Worm (Caenorhabditis elegans): ENCODE data around the gene C04B4.5.
"Not testable (repeated sequence)": the region's sequence is repeated elsewhere in the genome, so short reads cannot be mapped to it uniquely, and the experiment has no call there.

Gene C04B4.5

DNA sequence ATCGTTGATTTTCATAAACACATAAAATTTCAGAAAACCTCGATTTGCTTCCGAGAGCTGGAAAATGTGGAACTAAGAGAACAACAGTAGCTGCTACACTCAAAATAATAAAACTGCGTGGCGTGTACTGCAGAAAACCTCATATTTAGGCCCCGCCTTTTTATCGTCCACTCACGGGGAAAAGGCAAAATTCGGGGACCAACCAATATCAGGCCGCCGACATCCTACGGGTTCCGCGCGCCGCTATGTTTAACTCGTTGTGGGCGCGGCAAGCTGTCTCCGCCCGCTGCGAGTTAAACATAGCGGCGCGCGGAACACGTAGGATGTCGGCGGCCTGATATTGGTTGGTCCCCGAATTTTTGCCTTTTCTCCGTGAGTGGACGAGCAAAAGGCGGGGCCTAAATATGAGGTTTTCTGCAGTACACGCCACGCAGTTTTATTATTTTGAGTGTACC is 19.9 kb upstream of the C04B4.5 start, which contains the start of gene F17A2.16:
Gene F17A2.16 (plus strand): TSS at position 405 of the 455 bp plus-strand sequence.
- not testable (repeated sequence) for TF ChIP-seq snpc-4 (tag; optimal IDR thresholded peaks at IDR 0.05); mab-5 (tag; optimal IDR thresholded peaks at IDR 0.05); ceh-43 (GFP tag; optimal IDR thresholded peaks at IDR 0.05)

DNA sequence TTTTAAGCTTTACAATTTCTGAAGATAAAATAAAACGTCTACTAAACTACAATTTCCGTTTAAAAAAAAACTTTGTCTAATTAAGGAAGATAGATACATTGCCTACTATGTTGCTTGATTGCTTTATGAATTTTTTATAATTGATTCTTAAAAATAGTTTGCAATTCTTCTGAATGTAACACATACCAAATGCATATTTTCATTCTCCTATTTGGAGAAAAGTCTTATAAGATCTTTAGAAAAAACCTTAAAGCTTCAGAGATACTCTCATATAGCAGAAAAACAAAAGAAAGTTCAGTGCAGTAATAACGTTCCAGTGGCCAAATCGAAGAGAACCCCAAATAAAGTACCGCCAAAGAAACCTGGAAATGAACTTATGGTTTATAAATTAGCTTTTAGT is 18.4 kb upstream of the C04B4.5 start, which contains the start of gene phf-32:
Gene phf-32 (plus strand): TSS at position 301 of the 400 bp plus-strand sequence.
- TF ChIP-seq nhr-2 (tag; optimal IDR thresholded peaks at IDR 0.05) (no peak), drap-1 (GFP tag; optimal IDR thresholded peaks at IDR 0.05) (no peak), sptf-1 (tag; optimal IDR thresholded peaks at IDR 0.05) (no peak), mls-2 (tag; optimal IDR thresholded peaks at IDR 0.05) (no peak), lin-13 (tag; optimal IDR thresholded peaks at IDR 0.05) (no peak), nhr-12 (tag; optimal IDR thresholded peaks at IDR 0.05) (no peak), unc-39 (tag; optimal IDR thresholded peaks at IDR 0.05) (no peak), unc-120 (tag; optimal IDR thresholded peaks at IDR 0.05; ENCODE audit: poor library complexity, severe bottlenecking) (no peak)

DNA sequence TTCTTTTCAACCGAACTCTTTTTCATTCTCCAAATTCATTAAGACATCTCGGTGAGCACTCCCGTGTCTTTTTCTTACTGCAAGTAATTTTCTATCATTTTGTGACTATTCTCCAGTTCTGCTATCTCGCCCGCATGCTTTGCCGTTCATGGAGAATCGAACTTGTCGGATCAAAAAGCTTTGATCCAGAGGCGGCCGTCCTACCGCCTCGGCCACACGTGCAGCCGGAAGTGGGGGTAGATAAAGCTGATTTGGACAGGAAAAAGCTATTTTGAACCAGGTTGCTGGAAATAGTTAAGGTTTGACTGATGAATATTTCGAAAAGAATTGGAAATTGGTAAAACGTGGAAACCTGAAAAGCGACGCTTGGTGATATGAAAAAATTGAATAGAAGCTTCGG is 16.1 kb upstream of the C04B4.5 start:
- no peak for TF ChIP-seq lsy-2 (tag; optimal IDR thresholded peaks at IDR 0.05)
- no peak for TF ChIP-seq elt-3 (tag; optimal IDR thresholded peaks at IDR 0.05)
- TF ChIP-seq hlh-1 (tag; optimal IDR thresholded peaks at IDR 0.05): no peak
- TF ChIP-seq mep-1 (tag; optimal IDR thresholded peaks at IDR 0.05): no peak
- TF ChIP-seq pha-4 (tag; optimal IDR thresholded peaks at IDR 0.05): no peak
- no peak for TF ChIP-seq unc-62 (GFP tag; optimal IDR thresholded peaks at IDR 0.05)
- TF ChIP-seq flh-1 (GFP tag; optimal IDR thresholded peaks at IDR 0.05): no peak
- no peak for TF ChIP-seq nhr-12 (tag; optimal IDR thresholded peaks at IDR 0.05)
- TF ChIP-seq sem-2 (GFP tag; optimal IDR thresholded peaks at IDR 0.05): no peak
- TF ChIP-seq lin-13 (tag; optimal IDR thresholded peaks at IDR 0.05): no peak
- no peak for TF ChIP-seq lin-32 (GFP tag; optimal IDR thresholded peaks at IDR 0.05)
- no peak for TF ChIP-seq ham-2 (GFP tag; optimal IDR thresholded peaks at IDR 0.05)
- TF ChIP-seq ceh-83 (GFP tag; optimal IDR thresholded peaks at IDR 0.05): no peak
- TF ChIP-seq tbx-8 (GFP tag; optimal IDR thresholded peaks at IDR 0.05): no peak
- no peak for TF ChIP-seq M03D4.4 (tag; optimal IDR thresholded peaks at IDR 0.05)
- TF ChIP-seq cnd-1 (tag; optimal IDR thresholded peaks at IDR 0.05): no peak
- TF ChIP-seq mab-5 (tag; optimal IDR thresholded peaks at IDR 0.05): no peak
- no peak for TF ChIP-seq ceh-39 (tag; optimal IDR thresholded peaks at IDR 0.05)
- TF ChIP-seq blmp-1 (tag; optimal IDR thresholded peaks at IDR 0.05): no peak

DNA sequence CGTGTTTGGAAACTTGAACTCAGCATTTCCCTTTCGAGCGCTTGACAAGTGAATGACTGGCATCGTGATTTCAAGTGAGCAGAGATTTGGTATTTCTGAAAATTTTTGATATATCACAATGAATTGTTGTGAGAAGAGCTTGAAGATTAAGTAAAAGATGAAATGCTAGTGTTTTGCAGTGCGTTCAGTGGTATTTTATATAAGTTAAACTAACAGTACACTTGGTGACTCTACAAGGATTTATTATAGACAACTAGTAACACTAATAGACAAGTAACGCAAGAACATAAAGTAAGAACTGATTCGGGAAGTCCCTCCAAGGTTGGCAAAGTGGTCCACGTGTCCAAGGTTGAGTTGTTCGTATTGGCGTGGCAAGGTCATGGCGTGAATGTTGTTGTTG is 14.6 kb upstream of the C04B4.5 start, which contains the start of gene dot-1.3:
Gene dot-1.3 (minus strand): TSS at position 101 of the 400 bp plus-strand sequence.
- not testable (repeated sequence) for TF ChIP-seq ztf-11 (tag; optimal IDR thresholded peaks at IDR 0.05); unc-120 (tag; optimal IDR thresholded peaks at IDR 0.05; ENCODE audit: poor library complexity, severe bottlenecking); ceh-39 (tag; optimal IDR thresholded peaks at IDR 0.05)

DNA sequence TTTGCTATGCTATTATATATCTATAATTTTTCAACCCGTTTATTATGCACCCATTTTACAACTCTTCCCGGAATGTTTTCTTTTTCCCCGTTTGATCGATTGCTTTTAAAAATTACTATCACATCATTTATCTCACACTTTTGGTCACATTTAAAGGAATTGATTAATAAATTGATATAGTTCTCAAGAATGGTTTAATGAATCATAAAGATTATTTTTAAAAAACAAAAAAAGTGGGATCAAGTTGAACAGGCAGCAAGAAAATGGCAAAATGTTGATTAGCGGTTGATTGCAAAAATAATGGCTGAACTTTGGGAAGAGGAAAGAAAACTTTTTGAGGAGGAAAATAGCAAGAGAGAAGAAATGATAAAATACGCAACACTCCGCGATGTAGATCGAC is 11.7 kb upstream of the C04B4.5 start, which contains the start of gene W06D11.5:
Gene W06D11.5 (plus strand): TSS at position 301 of the 400 bp plus-strand sequence.
- TF ChIP-seq nhr-12 (tag; optimal IDR thresholded peaks at IDR 0.05): no peak
- TF ChIP-seq nhr-237 (tag; optimal IDR thresholded peaks at IDR 0.05): no peak
- no peak for TF ChIP-seq zip-8 (tag; optimal IDR thresholded peaks at IDR 0.05)
- TF ChIP-seq unc-39 (tag; optimal IDR thresholded peaks at IDR 0.05): no peak

DNA sequence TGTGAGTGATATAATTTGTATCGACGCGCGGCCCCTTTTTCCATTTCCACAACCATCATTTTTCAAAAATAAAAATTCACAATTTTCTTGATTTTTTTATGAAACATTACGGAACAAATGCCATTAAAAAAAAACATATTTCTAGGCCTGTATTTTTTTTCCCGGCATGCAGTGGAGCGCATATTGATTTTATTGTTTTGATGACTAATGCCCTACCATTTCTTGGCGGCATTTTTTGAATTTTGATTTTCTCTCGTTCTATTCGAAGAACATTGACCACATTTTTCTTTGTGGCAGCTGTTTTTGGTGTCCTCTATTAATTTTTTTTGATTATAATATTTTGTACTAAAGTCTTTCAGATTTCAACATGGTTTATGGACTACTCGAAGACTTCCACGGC is 10.2 kb upstream of the C04B4.5 start, which contains the start of gene W06D11.3:
Gene W06D11.3 (plus strand): TSS at position 360 of the 400 bp plus-strand sequence.
- TF ChIP-seq bed-3 (GFP tag; optimal IDR thresholded peaks at IDR 0.05) (no peak), unc-39 (tag; optimal IDR thresholded peaks at IDR 0.05) (no peak), ham-2 (GFP tag; optimal IDR thresholded peaks at IDR 0.05) (no peak), unc-62 (GFP tag; optimal IDR thresholded peaks at IDR 0.05) (no peak), snpc-4 (tag; optimal IDR thresholded peaks at IDR 0.05) (no peak), nhr-12 (tag; optimal IDR thresholded peaks at IDR 0.05) (no peak), lin-13 (tag; optimal IDR thresholded peaks at IDR 0.05) (no peak), unc-120 (tag; optimal IDR thresholded peaks at IDR 0.05; ENCODE audit: poor library complexity, severe bottlenecking) (no peak), blmp-1 (tag; optimal IDR thresholded peaks at IDR 0.05) (no peak)

All from whole organism, mixed stage, embryonic.